Fruit fly (Drosophila melanogaster): ENCODE data around the gene CG4194.

CG4194 gene

DNA sequence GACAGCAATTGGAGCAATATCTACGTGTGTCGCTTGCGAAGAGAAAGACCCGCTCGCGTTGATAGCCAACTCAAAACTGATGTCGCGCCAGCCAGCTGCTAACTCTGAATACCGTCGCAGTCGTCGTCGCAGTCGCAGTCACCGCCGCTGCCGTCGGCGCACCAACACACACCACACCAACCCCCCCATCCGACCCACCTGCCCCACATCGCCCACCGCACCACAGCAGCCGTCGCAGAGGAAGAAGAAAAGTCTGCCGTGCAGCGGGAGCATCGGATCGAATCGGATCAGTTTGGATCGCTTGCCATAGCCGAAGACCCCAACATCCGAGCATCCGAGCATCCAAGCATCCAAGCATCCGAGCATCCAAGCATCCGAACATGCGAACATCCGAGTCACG, 32.0 kb upstream of the CG4194 start (continued):
- TF ChIP-seq sr (GFP tag; IDR thresholded peaks at IDR 0.05) (peak; percentile 77), CG11456 (GFP tag; IDR thresholded peaks at IDR 0.05) (no peak), sd (tag; optimal IDR thresholded peaks at IDR 0.05) (peak; percentile 37), CG6813 (GFP tag; optimal IDR thresholded peaks at IDR 0.05) (no peak), Adf1 (GFP tag; IDR thresholded peaks at IDR 0.05) (peak; percentile 95), gcm2 (GFP tag; optimal IDR thresholded peaks at IDR 0.05) (no peak), chinmo (GFP tag; IDR thresholded peaks at IDR 0.05; ENCODE audit: partially characterized antibody) (peak; percentile 82), zf30C (GFP tag; optimal IDR thresholded peaks at IDR 0.05) (no peak), CG12659 (GFP tag; optimal IDR thresholded peaks at IDR 0.05) (no peak), vfl (GFP tag; optimal IDR thresholded peaks at IDR 0.05) (no peak), tx (GFP tag; optimal IDR thresholded peaks at IDR 0.05) (no peak), Med (GFP tag) (peak; percentile 28), ci (GFP tag; IDR thresholded peaks at IDR 0.05) (peak; percentile 57; the same call in 2 of the 3 replicates), odd (GFP tag; optimal IDR thresholded peaks at IDR 0.05) (peak; percentile 11), CG14441 (GFP tag; IDR thresholded peaks at IDR 0.05) (no peak), Rfx (GFP tag; IDR thresholded peaks at IDR 0.05) (peak; percentile 19), sens-2 (GFP tag; IDR thresholded peaks at IDR 0.05) (0 out of 2 replicates have a peak, but pooled peaks have one; percentile 18), CG2875 (GFP tag; optimal IDR thresholded peaks at IDR 0.05) (peak; percentile 13)

DNA sequence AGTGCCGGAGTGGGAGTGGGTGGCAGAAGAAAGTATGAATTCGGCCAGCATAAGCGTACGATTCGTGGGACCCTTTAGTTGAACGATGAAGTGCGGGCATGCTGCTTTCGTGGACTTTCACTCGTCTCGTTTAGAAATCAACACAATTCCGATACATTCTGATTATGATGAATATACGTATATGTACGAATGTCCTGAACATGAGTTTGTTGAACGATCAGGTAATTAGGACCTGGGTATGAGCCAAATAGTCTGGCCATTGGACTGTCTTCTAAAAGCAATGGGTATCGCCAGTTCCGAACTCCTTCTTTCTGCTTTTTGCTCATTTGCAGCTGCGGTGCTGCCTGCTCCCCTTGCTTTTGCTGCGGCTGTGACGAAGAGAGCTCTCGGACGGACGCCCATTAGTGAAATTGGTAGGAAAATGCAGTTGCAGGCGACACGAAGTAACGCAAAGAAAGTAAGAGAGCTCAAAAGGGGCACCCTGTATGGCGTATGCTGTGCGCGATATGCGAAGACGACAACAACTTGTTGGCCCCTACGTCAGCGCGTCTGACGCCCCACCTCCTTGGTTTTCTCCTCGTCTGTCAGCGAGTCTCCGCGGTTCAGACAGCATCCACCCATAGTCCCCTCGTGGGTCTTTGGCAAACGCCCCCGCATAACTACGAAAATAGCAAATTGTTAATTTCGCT, 31.4 kb upstream of the CG4194 start:
- TF ChIP-seq Chrac-16 (GFP tag; optimal IDR thresholded peaks at IDR 0.05) (peak; percentile 8), CG7839 (tag; optimal IDR thresholded peaks at IDR 0.05) (peak; percentile 18), bbx (GFP tag; IDR thresholded peaks at IDR 0.05; ENCODE audit: partially characterized antibody) (no peak), Rfx (GFP tag; IDR thresholded peaks at IDR 0.05) (peak; percentile 25; the same call in 1 of the 2 replicates), CG18262 (tag; optimal IDR thresholded peaks at IDR 0.05) (peak; percentile 28), sisA (GFP tag; IDR thresholded peaks at IDR 0.05) (peak; percentile 40; the same call in 1 of the 2 replicates), grau (tag; optimal IDR thresholded peaks at IDR 0.05) (peak; percentile 2), D (optimal IDR thresholded peaks at IDR 0.05) (no peak), D (GFP tag; optimal IDR thresholded peaks at IDR 0.05) (peak; percentile 10), CG9215 (GFP tag; IDR thresholded peaks at IDR 0.05) (peak; percentile 28; the same call in 1 of the 2 replicates), CG3407 (GFP tag; optimal IDR thresholded peaks at IDR 0.05) (no peak), Sox102F (GFP tag; optimal IDR thresholded peaks at IDR 0.05) (peak; percentile 41), Blimp-1 (GFP tag; optimal IDR thresholded peaks at IDR 0.05) (peak; percentile 24), az2 (GFP tag; optimal IDR thresholded peaks at IDR 0.05) (peak; percentile 25), CG12942 (GFP tag; optimal IDR thresholded peaks at IDR 0.05) (peak; percentile 14), nmo (GFP tag; optimal IDR thresholded peaks at IDR 0.05) (peak; percentile 30), Hr51 (GFP tag; optimal IDR thresholded peaks at IDR 0.05) (peak in 1 of 2 experiments; percentile 30), CG12219 (GFP tag; optimal IDR thresholded peaks at IDR 0.05) (no peak), Hey (tag; optimal IDR thresholded peaks at IDR 0.05) (no peak), sens (GFP tag) (peak; percentile 90), D19A (tag; optimal IDR thresholded peaks at IDR 0.05) (peak; percentile 5), bcd (GFP tag; optimal IDR thresholded peaks at IDR 0.05) (peak; percentile 4), rib (GFP tag; IDR thresholded peaks at IDR 0.05) (0 out of 2 replicates have a peak, but pooled peaks have one; percentile 53), row (GFP tag; IDR thresholded peaks at IDR 0.05) (peak; percentile 92), eyg (GFP tag; optimal IDR thresholded peaks at IDR 0.05) (peak; percentile 36), CG10366 (GFP tag; IDR thresholded peaks at IDR 0.05) (peak; percentile 60), CoRest (tag; optimal IDR thresholded peaks at IDR 0.05) (peak; percentile 40), Six4 (GFP tag; optimal IDR thresholded peaks at IDR 0.05) (peak; percentile 16), seq (GFP tag; IDR thresholded peaks at IDR 0.05) (0 out of 2 replicates have a peak, but pooled peaks have one; percentile 25), dpn (GFP tag; optimal IDR thresholded peaks at IDR 0.05) (no peak), CG2678 (tag; optimal IDR thresholded peaks at IDR 0.05) (peak; percentile 42), gcm2 (GFP tag; optimal IDR thresholded peaks at IDR 0.05) (no peak), Lpt (GFP tag; optimal IDR thresholded peaks at IDR 0.05) (no peak)
